Worm (Caenorhabditis elegans) whole organism, young adult: ENCODE measurements around the gene T01D3.3.

Experiments used
- B0261.1 ChIP-seq: sonication (generic microtip); optimal IDR thresholded peaks from 2 replicates; lab custom pipeline; 2016; ENCODE audit warnings: mild to moderate bottlenecking, missing genetic modification characterization, moderate library complexity, missing compliant biosample characterization
- C06A6.2 ChIP-seq: fragments of 200-800 bp; sonication (Bioruptor generic); conservative IDR thresholded peaks from 2 replicates; pipeline ENCODE4 v1.3.6; 2022; ENCODE audit warnings: missing genetic modification characterization, missing compliant biosample characterization
- D2030.7 ChIP-seq: fragments of 200-800 bp; sonication (Bioruptor generic); IDR thresholded peaks from 2 replicates; pipeline ENCODE4 v1.3.6; 2022; ENCODE audit warnings: missing genetic modification reagents, missing genetic modification characterization, missing compliant biosample characterization
- F55B11.4 ChIP-seq: sonication (generic microtip); optimal IDR thresholded peaks from 2 replicates; lab custom pipeline; 2016; ENCODE audit warnings: missing compliant biosample characterization, missing genetic modification characterization, borderline replicate concordance; ENCODE audit not compliant: insufficient read depth
- K11D2.4 ChIP-seq: fragments of 200-800 bp; sonication (Bioruptor generic); IDR thresholded peaks from 2 replicates; pipeline ENCODE4 v1.3.6; 2022; ENCODE audit warnings: missing genetic modification reagents, missing genetic modification characterization, missing compliant biosample characterization
- Y79H2A.3 ChIP-seq: fragments of 200-800 bp; sonication (Bioruptor generic); conservative IDR thresholded peaks from 2 replicates; pipeline ENCODE4 v1.3.6; 2022; ENCODE audit warnings: missing genetic modification reagents, missing genetic modification characterization, missing compliant biosample characterization
- aptf-3 ChIP-seq: fragments of 200-800 bp; sonication (Bioruptor generic); IDR thresholded peaks from 2 replicates; pipeline ENCODE4 v1.3.6; 2022; ENCODE audit warnings: missing genetic modification characterization, missing compliant biosample characterization
- athp-1 ChIP-seq: sonication (generic microtip); optimal IDR thresholded peaks from 2 replicates; lab custom pipeline; 2017; ENCODE audit warnings: mild to moderate bottlenecking, missing genetic modification characterization, missing compliant biosample characterization
- attf-5 ChIP-seq: fragments of 200-800 bp; sonication (Bioruptor generic); optimal IDR thresholded peaks from 2 replicates; lab custom pipeline; 2018; ENCODE audit warnings: mild to moderate bottlenecking, missing genetic modification characterization, missing compliant biosample characterization
- bed-1 ChIP-seq: fragments of 200-800 bp; sonication (Bioruptor generic); IDR thresholded peaks from 2 replicates; pipeline ENCODE4 v1.3.6; 2022; ENCODE audit warnings: missing genetic modification reagents, missing genetic modification characterization, missing compliant biosample characterization
- cebp-1 ChIP-seq, 2 experiments: fragments of 200-800 bp in 1 of 2; sonication (Bioruptor generic) in 1 of 2; sonication (generic microtip) in 1 of 2; IDR thresholded peaks in 1 of 2; optimal IDR thresholded peaks in 1 of 2; 2 replicates each; pipeline versions ENCODE4 v1.3.6 to Lab custom; 2017 to 2022; ENCODE audit warnings: missing compliant biosample characterization in 2 of 2, missing genetic modification characterization in 2 of 2, mild to moderate bottlenecking in 1 of 2, missing genetic modification reagents in 1 of 2, moderate library complexity in 1 of 2
- ceh-27 ChIP-seq: fragments of 200-800 bp; sonication (Bioruptor generic); optimal IDR thresholded peaks from 2 replicates; lab custom pipeline; 2018; ENCODE audit warnings: mild to moderate bottlenecking, missing genetic modification characterization, moderate library complexity, missing compliant biosample characterization
- ceh-58 ChIP-seq: fragments of 200-800 bp; sonication (Bioruptor generic); IDR thresholded peaks from 2 replicates; pipeline ENCODE4 v1.3.6; 2022; ENCODE audit warnings: missing genetic modification characterization, missing compliant biosample characterization
- die-1 ChIP-seq: sonication (generic microtip); optimal IDR thresholded peaks from 2 replicates; lab custom pipeline; 2016; ENCODE audit warnings: missing genotype, mild to moderate bottlenecking, missing genetic modification characterization, missing compliant biosample characterization
- dpl-1 ChIP-seq: fragments of 150-350 bp; optimal IDR thresholded peaks from 2 replicates; lab custom pipeline; 2014; ENCODE audit warnings: missing biosample characterization, missing genetic modification reagents, missing genetic modification characterization
- hsf-1 ChIP-seq: fragments of 200-800 bp; sonication (Bioruptor generic); IDR thresholded peaks from 2 replicates; pipeline ENCODE4 v1.3.6; 2022; ENCODE audit warnings: missing genetic modification reagents, missing genetic modification characterization, missing compliant biosample characterization
- lag-1 ChIP-seq: fragments of 200-800 bp; sonication (Bioruptor generic); IDR thresholded peaks from 2 replicates; pipeline ENCODE4 v1.3.6; 2022; ENCODE audit warnings: missing genetic modification reagents, missing genetic modification characterization, missing compliant biosample characterization
- let-607 ChIP-seq, 2 experiments: fragments of 200-800 bp in 1 of 2; sonication (Bioruptor generic) in 1 of 2; sonication (generic microtip) in 1 of 2; optimal IDR thresholded peaks; 2 replicates each; lab custom pipeline; 2016 to 2018; ENCODE audit warnings: mild to moderate bottlenecking in 2 of 2, missing compliant biosample characterization in 2 of 2, missing genetic modification characterization in 2 of 2, moderate library complexity in 2 of 2, missing genotype in 1 of 2
- lin-35 ChIP-seq, 3 experiments: fragments of 150-350 bp in 2 of 3; sonication (generic microtip) in 1 of 3; optimal IDR thresholded peaks; 2 replicates each; lab custom pipeline; 2014 to 2018; ENCODE audit warnings: missing biosample characterization in 3 of 3, missing genetic modification characterization in 3 of 3, missing genetic modification reagents in 3 of 3
- lir-1 ChIP-seq: fragments of 200-800 bp; sonication (Bioruptor generic); conservative IDR thresholded peaks from 2 replicates; pipeline ENCODE4 v1.3.6; 2022; ENCODE audit warnings: missing genetic modification reagents, missing genetic modification characterization, missing compliant biosample characterization
- madf-6 ChIP-seq: fragments of 200-800 bp; sonication (Bioruptor generic); IDR thresholded peaks from 2 replicates; pipeline ENCODE4 v1.3.6; 2022; ENCODE audit warnings: missing genetic modification reagents, missing genetic modification characterization, missing compliant biosample characterization
- madf-8 ChIP-seq: fragments of 200-800 bp; sonication (Bioruptor generic); conservative IDR thresholded peaks from 2 replicates; pipeline ENCODE4 v1.3.6; 2022; ENCODE audit warnings: missing genetic modification reagents, missing genetic modification characterization, missing compliant biosample characterization
- mcd-1 ChIP-seq: fragments of 200-800 bp; sonication (Bioruptor generic); IDR thresholded peaks from 2 replicates; pipeline ENCODE4 v1.3.6; 2022; ENCODE audit warnings: missing genetic modification reagents, missing genetic modification characterization, missing compliant biosample characterization
- nfya-2 ChIP-seq: fragments of 200-800 bp; sonication (Bioruptor generic); IDR thresholded peaks from 2 replicates; pipeline ENCODE4 v1.3.6; 2022; ENCODE audit warnings: missing genetic modification reagents, missing genetic modification characterization, missing compliant biosample characterization
- nhr-80 ChIP-seq: sonication (generic microtip); optimal IDR thresholded peaks from 2 replicates; lab custom pipeline; 2016; ENCODE audit warnings: missing genetic modification characterization, missing compliant biosample characterization
- pha-4 ChIP-seq: fragments of 150-350 bp; sonication (generic microtip); optimal IDR thresholded peaks from 2 replicates; lab custom pipeline; 2014; ENCODE audit warnings: missing biosample characterization, missing genetic modification reagents, missing genetic modification characterization
- snpc-1.3 ChIP-seq: sonication (generic microtip); optimal IDR thresholded peaks from 2 replicates; lab custom pipeline; 2017; ENCODE audit warnings: missing genetic modification characterization, mild to moderate bottlenecking, missing compliant biosample characterization, antibody characterized with exemption, moderate library complexity, missing genotype, missing genetic modification reagents; ENCODE audit not compliant: insufficient read depth
- ztf-28 ChIP-seq: fragments of 200-800 bp; sonication (Bioruptor generic); IDR thresholded peaks from 2 replicates; pipeline ENCODE4 v1.3.6; 2022; ENCODE audit warnings: missing genetic modification reagents, missing genetic modification characterization, missing compliant biosample characterization

The T01D3.3 gene

DNA sequence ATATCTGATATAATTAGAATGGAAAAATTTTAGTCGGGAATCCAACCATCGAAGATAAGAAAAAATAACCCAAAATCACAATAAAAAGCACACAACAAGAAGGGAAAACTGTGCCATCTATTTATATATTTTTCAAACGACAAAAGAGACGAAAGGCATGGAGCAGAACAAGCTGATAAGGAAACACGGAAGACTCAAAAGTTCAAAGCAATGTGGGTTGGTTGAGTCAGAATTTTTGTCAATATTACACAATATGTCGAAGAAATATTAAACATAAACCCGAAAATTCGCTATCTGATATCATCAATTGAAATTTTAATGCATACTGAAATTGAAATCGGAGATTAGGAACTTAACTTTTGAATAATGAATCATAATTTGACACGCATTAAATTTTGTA is 40.8 kb downstream of the T01D3.3 start, which contains the start of gene F35E12.9:
F35E12.9 (minus strand) TSS at position 227 of the 400 bp plus-strand sequence.
- TF ChIP-seq pha-4 (tag; lab: Kevin White, UChicago), result no peak
- TF ChIP-seq nhr-80, result peak; percentile 84

DNA sequence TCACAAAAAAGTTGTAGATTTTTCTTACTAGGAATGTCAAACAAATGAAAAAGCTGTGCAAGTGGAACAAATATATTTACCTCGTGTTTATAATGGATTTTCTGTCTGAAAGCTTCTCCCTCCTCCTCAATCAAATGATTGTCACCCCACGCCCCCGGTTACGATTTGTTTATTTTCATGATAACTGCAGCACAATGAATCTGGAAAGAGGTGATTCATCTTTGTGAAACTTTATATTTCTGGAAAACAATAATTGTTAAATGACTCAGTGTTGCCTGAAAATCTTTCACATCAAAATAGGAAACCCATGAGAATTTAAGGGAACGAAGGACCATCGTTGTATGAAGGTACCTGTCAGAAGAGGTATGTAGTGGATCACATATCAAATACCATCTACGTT is 44.6 kb downstream of the T01D3.3 start, which contains the start of gene F35E12.10:
F35E12.10 (minus strand) TSS at position 101 of the 400 bp plus-strand sequence.
- TF ChIP-seq let-607 (tag; optimal IDR thresholded peaks at IDR 0.05; lab: Kevin White, UChicago) (no peak), lin-35 (GFP tag; optimal IDR thresholded peaks at IDR 0.05; lab: Kevin White, UChicago) (no peak), hsf-1 (GFP tag; lab: Robert Waterston, UW) (no peak), bed-1 (no peak), F55B11.4 (tag; lab: Kevin White, UChicago) (no peak)

DNA sequence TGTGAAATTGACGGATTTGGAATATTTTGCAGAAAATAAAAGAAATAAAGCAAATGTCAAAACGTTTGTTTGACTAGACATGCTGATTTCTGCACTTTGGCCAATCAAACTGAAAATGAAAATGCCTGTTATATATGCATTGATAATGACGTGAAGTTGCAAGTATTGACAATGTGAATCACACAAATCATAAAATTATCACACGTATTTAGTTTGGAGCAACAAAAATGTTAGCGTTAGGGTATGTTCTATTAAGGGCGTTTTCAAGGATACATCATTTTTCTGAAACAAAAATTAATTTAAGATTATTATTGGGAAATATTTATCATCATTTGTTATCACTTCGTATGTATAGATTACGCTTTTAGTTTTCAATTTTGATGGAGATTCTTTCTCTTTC is 47.7 kb downstream of the T01D3.3 start, which contains the start of gene cld-9:
cld-9 (minus strand) TSS at position 81 of the 400 bp plus-strand sequence.
- TF ChIP-seq C06A6.2 (GFP tag; lab: Robert Waterston, UW), result no peak
- no peak for TF ChIP-seq cebp-1 (GFP tag; IDR thresholded peaks at IDR 0.05; lab: Robert Waterston, UW)
- TF ChIP-seq cebp-1 (tag; optimal IDR thresholded peaks at IDR 0.05; lab: Kevin White, UChicago), result no peak
- TF ChIP-seq nhr-80, result peak; percentile 52
- TF ChIP-seq D2030.7, result no peak

DNA sequence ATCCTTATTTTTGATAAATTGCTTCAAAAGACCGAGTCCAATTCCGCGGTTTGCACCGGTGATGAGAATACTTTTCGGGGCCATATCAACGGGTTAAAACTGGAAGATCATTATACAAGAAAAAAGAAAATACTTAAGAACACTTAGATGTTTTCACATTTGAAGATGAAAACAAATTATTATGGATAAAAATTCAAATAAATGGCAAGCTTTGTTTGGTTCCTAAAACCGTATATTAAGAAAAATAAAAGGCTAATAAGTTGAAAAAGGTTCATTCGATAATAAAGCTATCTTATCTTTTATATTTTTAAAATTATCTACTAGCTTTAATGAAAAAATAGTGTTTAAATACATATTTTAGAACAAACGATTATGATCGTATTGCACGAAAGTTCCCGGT is 49.4 kb downstream of the T01D3.3 start, which contains the start of gene F20G2.1:
F20G2.1 (minus strand) TSS at position 101 of the 400 bp plus-strand sequence.
- no peak for TF ChIP-seq madf-8 (GFP tag; lab: Robert Waterston, UW)
- no peak for TF ChIP-seq let-607 (tag; optimal IDR thresholded peaks at IDR 0.05; lab: Kevin White, UChicago)
- TF ChIP-seq K11D2.4, result no peak
- TF ChIP-seq Y79H2A.3 (GFP tag; lab: Robert Waterston, UW), result no peak
- TF ChIP-seq ceh-58 (GFP tag; lab: Robert Waterston, UW), result no peak
- TF ChIP-seq D2030.7, result no peak
- no peak for TF ChIP-seq die-1 (tag; lab: Kevin White, UChicago)
- no peak for TF ChIP-seq nfya-2 (GFP tag; lab: Robert Waterston, UW)
- no peak for TF ChIP-seq dpl-1 (GFP tag; lab: Kevin White, UChicago)
- TF ChIP-seq madf-6 (GFP tag; lab: Robert Waterston, UW), result no peak
- TF ChIP-seq athp-1, result no peak
- no peak for TF ChIP-seq B0261.1
- TF ChIP-seq ceh-27, result no peak

DNA sequence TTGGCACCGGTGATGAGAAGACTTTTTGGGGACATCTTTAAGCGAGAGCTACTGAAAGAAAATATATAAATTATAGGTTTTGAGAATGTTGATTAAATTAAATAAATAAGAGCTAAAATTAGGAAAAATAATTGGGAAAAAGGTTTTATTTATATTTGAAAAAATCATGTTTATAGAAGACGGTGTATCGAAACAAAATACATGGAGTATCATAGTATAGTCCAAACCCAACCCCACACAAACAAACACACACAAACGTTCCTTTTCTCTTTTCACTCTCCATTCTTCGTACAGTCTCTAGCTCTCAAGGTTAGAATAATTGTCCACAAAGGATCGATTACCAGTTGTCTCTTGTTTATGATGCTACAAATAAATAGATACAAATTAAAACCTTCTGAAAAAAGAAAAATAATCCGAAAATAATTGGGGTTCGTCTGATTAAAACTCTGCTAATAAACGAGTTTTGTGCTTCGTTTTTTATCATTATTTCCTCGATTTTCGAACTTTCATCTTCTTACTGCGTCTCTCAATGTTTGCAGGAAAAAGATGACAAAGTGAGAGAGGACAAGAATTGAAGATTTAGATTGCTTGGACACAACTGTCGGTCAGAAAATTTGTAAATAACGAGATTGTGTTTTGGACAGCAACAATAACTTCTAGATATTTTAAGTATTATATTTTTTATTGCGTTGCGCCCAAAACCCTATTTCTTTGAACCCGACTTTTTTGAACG is 52.5 kb downstream of the T01D3.3 start, which contains the start of gene F20G2.2:
F20G2.2 (minus strand) TSS at position 51 of the 733 bp plus-strand sequence.
- no peak for TF ChIP-seq aptf-3 (GFP tag; lab: Robert Waterston, UW)
- TF ChIP-seq lag-1 (GFP tag; lab: Robert Waterston, UW), result no peak
- no peak for TF ChIP-seq lir-1 (GFP tag; lab: Robert Waterston, UW)
- TF ChIP-seq mcd-1 (GFP tag; lab: Robert Waterston, UW), result no peak
- TF ChIP-seq B0261.1, result no peak
- TF ChIP-seq ztf-28 (GFP tag; lab: Robert Waterston, UW), result no peak
- peak; percentile 23 for TF ChIP-seq nhr-80

DNA sequence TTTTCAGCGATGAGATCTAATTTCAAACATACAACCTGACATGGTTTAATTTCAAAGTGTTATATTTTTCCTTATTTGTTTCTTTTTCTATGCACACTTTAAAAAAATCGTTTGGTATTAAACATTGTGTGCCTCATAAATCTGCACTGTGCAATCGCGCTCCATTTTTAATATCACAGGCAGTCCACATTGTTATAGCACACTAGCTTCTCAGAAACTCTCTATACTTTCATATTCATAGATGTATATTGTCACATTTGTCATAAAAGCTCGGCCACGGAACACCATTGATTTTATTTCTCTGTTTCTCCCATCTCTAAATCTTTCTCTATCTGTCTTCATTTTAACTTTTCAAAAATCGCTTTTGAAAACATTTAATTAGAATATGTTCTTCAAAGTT is 53.3 kb downstream of the T01D3.3 start:
- TF ChIP-seq snpc-1.3 (tag; lab: Kevin White, UChicago) (no peak), attf-5 (GFP tag; lab: Kevin White, UChicago) (peak; percentile 20)
